Fruit fly (Drosophila melanogaster): ENCODE measurements around the gene CG31792.

- no peak for TF ChIP-seq CTCF (optimal IDR thresholded peaks at IDR 0.05)
- no peak for TF ChIP-seq CG8478 (optimal IDR thresholded peaks at IDR 0.05)
Measured at dm6 chr2L:18974063-18974779, 23.0 kb upstream of the CG31792 start, which contains the start of the genes L2HGDH and CG10431.
